Fruit fly (Drosophila melanogaster): ENCODE results near the gene CG44303.

dm6 chrX:6698248-6698812, 11.1 kb upstream of the CG44303 start, which contains the start of gene CG14440:
- TF ChIP-seq topi (GFP tag; optimal IDR thresholded peaks at IDR 0.05) = no peak
- TF ChIP-seq OdsH (GFP tag; optimal IDR thresholded peaks at IDR 0.05) = no peak
- TF ChIP-seq CG3919 (GFP tag; optimal IDR thresholded peaks at IDR 0.05) = no peak
- TF ChIP-seq CG15336 (GFP tag; IDR thresholded peaks at IDR 0.05) = 0 out of 2 replicates have a peak, but pooled peaks have one; percentile 14

All from whole organism, prepupa.